Worm (Caenorhabditis elegans) whole organism, L1 larva: Measurements from ENCODE around the gene ephx-1.
A peak's percentile ranks its signal among the peaks of the same experiment; 100 is the strongest.

Source experiments
- aha-1 ChIP-seq: fragments of 150-350 bp; optimal IDR thresholded peaks from 2 replicates; lab custom pipeline; 2014; ENCODE audit warnings: missing biosample characterization, missing genetic modification characterization
- aly-2 ChIP-seq: fragments of 150-350 bp; optimal IDR thresholded peaks from 2 replicates; lab custom pipeline; 2014; ENCODE audit warnings: missing biosample characterization, missing genetic modification characterization
- blmp-1 ChIP-seq: fragments of 150-350 bp; optimal IDR thresholded peaks from 2 replicates; lab custom pipeline; 2014; ENCODE audit warnings: missing biosample characterization, missing genetic modification characterization
- ceh-8 ChIP-seq: fragments of 200-800 bp; sonication (Bioruptor generic); optimal IDR thresholded peaks from 2 replicates; lab custom pipeline; 2018; ENCODE audit warnings: mild to moderate bottlenecking, missing genetic modification characterization, moderate library complexity, missing compliant biosample characterization
- ceh-82 ChIP-seq, 3 experiments: fragments of 150-350 bp in 1 of 3; sonication (generic microtip) in 2 of 3; optimal IDR thresholded peaks; 2 replicates each; lab custom pipeline; 2014 to 2017; ENCODE audit warnings: missing biosample characterization in 3 of 3, missing genetic modification characterization in 3 of 3
- dpl-1 ChIP-seq, 3 experiments: fragments of 150-350 bp in 2 of 3; sonication (generic microtip) in 1 of 3; optimal IDR thresholded peaks; 2 replicates each; lab custom pipeline; 2014 to 2017; ENCODE audit warnings: missing biosample characterization in 3 of 3, missing genetic modification characterization in 3 of 3, missing genetic modification reagents in 3 of 3
- dsc-1 ChIP-seq: sonication (generic microtip); optimal IDR thresholded peaks from 2 replicates; lab custom pipeline; 2016; ENCODE audit warnings: mild to moderate bottlenecking, missing genetic modification characterization, missing compliant biosample characterization
- efl-3 ChIP-seq: fragments of 200-800 bp; sonication (Bioruptor generic); optimal IDR thresholded peaks from 2 replicates; lab custom pipeline; 2018; ENCODE audit warnings: mild to moderate bottlenecking, missing genetic modification characterization, missing compliant biosample characterization
- egl-13 ChIP-seq: sonication (generic microtip); optimal IDR thresholded peaks from 2 replicates; lab custom pipeline; 2016; ENCODE audit warnings: missing genotype, missing genetic modification reagents, missing genetic modification characterization, missing compliant biosample characterization
- elt-3 ChIP-seq, 6 experiments: fragments of 150-350 bp in 1 of 6; sonication (generic microtip); optimal IDR thresholded peaks; 2 replicates each; lab custom pipeline; 2017 to 2018; ENCODE audit warnings: missing biosample characterization in 6 of 6, missing genetic modification characterization in 6 of 6, inconsistent platforms in 1 of 6
- fkh-8 ChIP-seq: sonication (generic microtip); optimal IDR thresholded peaks from 2 replicates; lab custom pipeline; 2016; ENCODE audit warnings: mild to moderate bottlenecking, missing genetic modification characterization, missing compliant biosample characterization
- grh-1 ChIP-seq: fragments of 200-800 bp; sonication (Bioruptor generic); IDR thresholded peaks from 2 replicates; pipeline ENCODE4 v1.3.6; 2022; ENCODE audit warnings: missing genetic modification reagents, missing genetic modification characterization, missing compliant biosample characterization
- hlh-17 ChIP-seq: fragments of 200-800 bp; sonication (Bioruptor generic); optimal IDR thresholded peaks from 2 replicates; lab custom pipeline; 2018; ENCODE audit warnings: missing genetic modification characterization, mild to moderate bottlenecking, missing compliant biosample characterization, moderate library complexity, borderline replicate concordance
- irx-1 ChIP-seq: sonication (generic microtip); optimal IDR thresholded peaks from 2 replicates; lab custom pipeline; 2016; ENCODE audit warnings: missing genetic modification characterization, missing compliant biosample characterization
- lin-14 ChIP-seq: fragments of 200-800 bp; sonication (Bioruptor generic); optimal IDR thresholded peaks from 2 replicates; lab custom pipeline; 2018; ENCODE audit warnings: mild to moderate bottlenecking, missing genetic modification characterization, moderate library complexity, missing compliant biosample characterization
- lsy-2 ChIP-seq, 2 experiments: fragments of 150-350 bp; optimal IDR thresholded peaks; 2 replicates each; lab custom pipeline; 2014; ENCODE audit warnings: missing biosample characterization in 2 of 2, missing genetic modification characterization in 2 of 2
- mab-9 ChIP-seq: fragments of 200-800 bp; sonication (Bioruptor generic); IDR thresholded peaks from 2 replicates; pipeline ENCODE4 v1.3.6; 2022; ENCODE audit warnings: missing genetic modification reagents, missing genetic modification characterization, missing compliant biosample characterization
- mdl-1 ChIP-seq, 2 experiments: fragments of 150-350 bp; optimal IDR thresholded peaks; 2 replicates each; lab custom pipeline; 2014 to 2017; ENCODE audit warnings: missing biosample characterization in 2 of 2, missing genetic modification characterization in 2 of 2, inconsistent platforms in 1 of 2
- mep-1 ChIP-seq: fragments of 150-350 bp; optimal IDR thresholded peaks from 2 replicates; lab custom pipeline; 2014; ENCODE audit warnings: missing biosample characterization, missing genetic modification characterization
- nhr-19 ChIP-seq: fragments of 200-800 bp; sonication (Bioruptor generic); conservative IDR thresholded peaks from 2 replicates; pipeline ENCODE4 v1.3.6; 2022; ENCODE audit warnings: missing genetic modification characterization, missing compliant biosample characterization
- nhr-237 ChIP-seq: fragments of 150-350 bp; optimal IDR thresholded peaks from 2 replicates; lab custom pipeline; 2014; ENCODE audit warnings: missing biosample characterization, missing genetic modification characterization
- nhr-71 ChIP-seq: sonication (generic microtip); optimal IDR thresholded peaks from 2 replicates; lab custom pipeline; 2016; ENCODE audit warnings: mild to moderate bottlenecking, missing genetic modification characterization, moderate library complexity, missing compliant biosample characterization
- nhr-77 ChIP-seq: fragments of 150-350 bp; optimal IDR thresholded peaks from 2 replicates; lab custom pipeline; 2014; ENCODE audit warnings: missing biosample characterization, missing genetic modification characterization
- nhr-84 ChIP-seq: sonication (generic microtip); optimal IDR thresholded peaks from 2 replicates; lab custom pipeline; 2017; ENCODE audit warnings: missing biosample characterization, missing genetic modification characterization
- nhr-85 ChIP-seq: sonication (generic microtip); peaks from one replicate; lab custom pipeline; 2016; ENCODE audit warnings: missing genetic modification characterization, inconsistent platforms, missing compliant biosample characterization
- pag-3 ChIP-seq: sonication (generic microtip); optimal IDR thresholded peaks from 2 replicates; lab custom pipeline; 2017; ENCODE audit warnings: missing genetic modification characterization, mild to moderate bottlenecking, missing compliant biosample characterization, antibody characterized with exemption, borderline replicate concordance; ENCODE audit not compliant: insufficient read depth
- rnt-1 ChIP-seq: sonication (generic microtip); optimal IDR thresholded peaks from 2 replicates; lab custom pipeline; 2016; ENCODE audit warnings: mild to moderate bottlenecking, missing genetic modification characterization, moderate library complexity, missing compliant biosample characterization
- snu-23 ChIP-seq: sonication (generic microtip); optimal IDR thresholded peaks from 2 replicates; lab custom pipeline; 2016; ENCODE audit warnings: missing genetic modification characterization, missing compliant biosample characterization
- sup-37 ChIP-seq: fragments of 200-800 bp; sonication (Bioruptor generic); optimal IDR thresholded peaks from 2 replicates; lab custom pipeline; 2018; ENCODE audit warnings: mild to moderate bottlenecking, missing genetic modification characterization, missing compliant biosample characterization
- swsn-7 ChIP-seq: sonication (generic microtip); optimal IDR thresholded peaks from 2 replicates; lab custom pipeline; 2016; ENCODE audit warnings: missing genetic modification characterization, missing compliant biosample characterization
- unc-130 ChIP-seq: fragments of 150-350 bp; optimal IDR thresholded peaks from 2 replicates; lab custom pipeline; 2017; ENCODE audit warnings: missing biosample characterization, missing genetic modification characterization, inconsistent platforms
- unc-62 ChIP-seq: fragments of 150-350 bp; optimal IDR thresholded peaks from 2 replicates; lab custom pipeline; 2014; ENCODE audit warnings: missing biosample characterization, missing genetic modification reagents, missing genetic modification characterization
- zip-4 ChIP-seq: fragments of 200-800 bp; sonication (Bioruptor generic); optimal IDR thresholded peaks from 2 replicates; lab custom pipeline; 2018; ENCODE audit warnings: mild to moderate bottlenecking, missing genetic modification characterization, moderate library complexity, missing compliant biosample characterization
- ztf-4 ChIP-seq: fragments of 150-350 bp; optimal IDR thresholded peaks from 2 replicates; lab custom pipeline; 2014; ENCODE audit warnings: missing biosample characterization, missing genetic modification characterization

ephx-1 gene

ce11 chrII:4004614-4005013 lies at the start of gene ephx-1:
TSS of gene ephx-1 (plus strand) at chrII:4004914.
- TF ChIP-seq elt-3 (tag; optimal IDR thresholded peaks at IDR 0.05; lab: Kevin White, UChicago) (no peak), nhr-84 (no peak), snu-23 (no peak), nhr-237 (no peak), aha-1 (tag; lab: Kevin White, UChicago) (no peak), egl-13 (tag; lab: Kevin White, UChicago) (no peak), unc-62 (GFP tag; lab: Kevin White, UChicago) (no peak), dpl-1 (GFP tag; optimal IDR thresholded peaks at IDR 0.05; lab: Kevin White, UChicago) (no peak), aly-2 (no peak), hlh-17 (no peak), unc-130 (tag; lab: Kevin White, UChicago) (no peak), swsn-7 (tag; lab: Kevin White, UChicago) (no peak), mdl-1 (tag; optimal IDR thresholded peaks at IDR 0.05; lab: Kevin White, UChicago) (no peak)
- TF ChIP-seq, all 84 proteins: peak for 0

- TF ChIP-seq fkh-8 (tag; lab: Kevin White, UChicago) (peak; percentile 15), dsc-1 (tag; lab: Kevin White, UChicago) (peak; percentile 49), efl-3 (GFP tag; lab: Kevin White, UChicago) (no peak), nhr-77 (tag; lab: Kevin White, UChicago) (no peak), blmp-1 (tag; lab: Kevin White, UChicago) (no peak)
These were observed 48.8 kb upstream of the ephx-1 start for ce11 chrII:3955938-3956337.

- TF ChIP-seq mep-1 (tag; lab: Kevin White, UChicago) (peak; percentile 42), lin-14 (peak; percentile 78), lsy-2 (tag; optimal IDR thresholded peaks at IDR 0.05; lab: Kevin White, UChicago) (peak; percentile 37 to 43), rnt-1 (peak; percentile 34), snu-23 (peak; percentile 20), sup-37 (GFP tag; lab: Kevin White, UChicago) (no peak), pag-3 (peak; percentile 30), grh-1 (no peak), dsc-1 (tag; lab: Kevin White, UChicago) (peak; percentile 32), mdl-1 (tag; optimal IDR thresholded peaks at IDR 0.05; lab: Kevin White, UChicago) (no peak), ztf-4 (tag; lab: Kevin White, UChicago) (peak; percentile 2), irx-1 (tag; lab: Kevin White, UChicago) (peak; percentile 41), ceh-82 (tag; optimal IDR thresholded peaks at IDR 0.05; lab: Kevin White, UChicago) (peak in 1 of 3 experiments; percentile 15), zip-4 (GFP tag; lab: Kevin White, UChicago) (no peak), nhr-71 (tag; lab: Kevin White, UChicago) (peak; percentile 46), nhr-19 (GFP tag; lab: Robert Waterston, UW) (no peak), ceh-8 (GFP tag; lab: Kevin White, UChicago) (no peak)
These were observed 48.0 kb upstream of the ephx-1 start for ce11 chrII:3956744-3957143.

- no peak for TF ChIP-seq mab-9 (GFP tag; lab: Robert Waterston, UW)
- peak; percentile 1 for TF ChIP-seq nhr-85 (tag; lab: Kevin White, UChicago)
These were observed 47.1 kb upstream of the ephx-1 start for ce11 chrII:3957455-3958212.
